Fruit fly (Drosophila melanogaster): ENCODE results near the gene Sfp24C1.

Sfp24C1 gene

dm6 chr2L:3657349-3658142, 42.9 kb upstream of the Sfp24C1 start (continued):
- no peak for TF ChIP-seq shn (GFP tag; optimal IDR thresholded peaks at IDR 0.05)
- TF ChIP-seq CG11560 (tag; IDR thresholded peaks at IDR 0.05), result no peak
- TF ChIP-seq Deaf1 (tag; optimal IDR thresholded peaks at IDR 0.05), result peak; percentile 5
- TF ChIP-seq pita (GFP tag; optimal IDR thresholded peaks at IDR 0.05), result peak; percentile 66
- TF ChIP-seq CG13296 (GFP tag; optimal IDR thresholded peaks at IDR 0.05), result no peak
- no peak for TF ChIP-seq sens-2 (GFP tag; IDR thresholded peaks at IDR 0.05)
- TF ChIP-seq CG10462 (GFP tag; optimal IDR thresholded peaks at IDR 0.05), result no peak
- TF ChIP-seq CG9609 (GFP tag; optimal IDR thresholded peaks at IDR 0.05), result no peak
- TF ChIP-seq CG33213 (GFP tag; optimal IDR thresholded peaks at IDR 0.05), result peak; percentile 86
- peak; percentile 52 for TF ChIP-seq CG9876 (GFP tag; optimal IDR thresholded peaks at IDR 0.05)
- peak; percentile 30 for TF ChIP-seq mam (GFP tag; optimal IDR thresholded peaks at IDR 0.05)
- peak; percentile 35 for TF ChIP-seq CG12155 (GFP tag; optimal IDR thresholded peaks at IDR 0.05)
- TF ChIP-seq CG14667 (GFP tag; IDR thresholded peaks at IDR 0.05), result no peak
- TF ChIP-seq CG17186 (GFP tag; optimal IDR thresholded peaks at IDR 0.05), result no peak
- peak; percentile 32 for TF ChIP-seq Sox102F (GFP tag; optimal IDR thresholded peaks at IDR 0.05)
- peak; percentile 49 for TF ChIP-seq grau (tag; optimal IDR thresholded peaks at IDR 0.05)
- no peak for TF ChIP-seq CG2129 (GFP tag; IDR thresholded peaks at IDR 0.05; ENCODE audit: partially characterized antibody)
- no peak for TF ChIP-seq CG7786 (GFP tag; optimal IDR thresholded peaks at IDR 0.05)
- TF ChIP-seq CG7271 (tag; optimal IDR thresholded peaks at IDR 0.05), result no peak
- peak; percentile 21 for TF ChIP-seq vfl (GFP tag; optimal IDR thresholded peaks at IDR 0.05)
- no peak for TF ChIP-seq CG3726 (GFP tag; IDR thresholded peaks at IDR 0.05)
- no peak; the same call in 1 of the 2 replicates for TF ChIP-seq tna (GFP tag; IDR thresholded peaks at IDR 0.05; ENCODE audit: partially characterized antibody)
- TF ChIP-seq gce (GFP tag; IDR thresholded peaks at IDR 0.05), result peak; percentile 53; the same call in 1 of the 3 replicates
- no peak for TF ChIP-seq cwo (GFP tag; optimal IDR thresholded peaks at IDR 0.05)
- TF ChIP-seq gt (GFP tag; IDR thresholded peaks at IDR 0.05), result no peak
- peak; percentile 10 for TF ChIP-seq tap (tag; optimal IDR thresholded peaks at IDR 0.05)
- no peak for TF ChIP-seq exex (tag; optimal IDR thresholded peaks at IDR 0.05)
- no peak for TF ChIP-seq CkIIα-i1 (GFP tag; IDR thresholded peaks at IDR 0.05)
- TF ChIP-seq lbe (GFP tag; optimal IDR thresholded peaks at IDR 0.05), result peak; percentile 34
- TF ChIP-seq Lpt (GFP tag; optimal IDR thresholded peaks at IDR 0.05), result no peak
- peak; percentile 48; the same call in 1 of the 2 replicates for TF ChIP-seq NFAT (GFP tag; IDR thresholded peaks at IDR 0.05)
- TF ChIP-seq NfI (GFP tag; optimal IDR thresholded peaks at IDR 0.05), result peak; percentile 59
- TF ChIP-seq stc (GFP tag; IDR thresholded peaks at IDR 0.05), result 0 out of 2 replicates have a peak, but pooled peaks have one; percentile 17
- no peak for TF ChIP-seq CG2889 (GFP tag; IDR thresholded peaks at IDR 0.05)
- peak; percentile 34 for TF ChIP-seq CG7556 (GFP tag; optimal IDR thresholded peaks at IDR 0.05)
- TF ChIP-seq Lhr (GFP tag; optimal IDR thresholded peaks at IDR 0.05), result peak; percentile 80
- TF ChIP-seq CG16813 (GFP tag; IDR thresholded peaks at IDR 0.05; ENCODE audit: partially characterized antibody), result peak; percentile 62
- TF ChIP-seq Hand (GFP tag; optimal IDR thresholded peaks at IDR 0.05), result no peak
- TF ChIP-seq lilli (GFP tag; optimal IDR thresholded peaks at IDR 0.05), result peak; percentile 32
- TF ChIP-seq CG13424 (tag; optimal IDR thresholded peaks at IDR 0.05), result peak; percentile 12
- TF ChIP-seq Nf-YB (GFP tag; optimal IDR thresholded peaks at IDR 0.05), result peak; percentile 86
- TF ChIP-seq CoRest (tag; optimal IDR thresholded peaks at IDR 0.05), result peak; percentile 58
- no peak for TF ChIP-seq CG17802 (tag; optimal IDR thresholded peaks at IDR 0.05)
- TF ChIP-seq luna (GFP tag; optimal IDR thresholded peaks at IDR 0.05), result no peak
- no peak for TF ChIP-seq hkb (optimal IDR thresholded peaks at IDR 0.05)
- peak; percentile 34; the same call in 1 of the 2 replicates for TF ChIP-seq hkb (GFP tag; IDR thresholded peaks at IDR 0.05)
- peak in 1 of 2 experiments; percentile 39 for TF ChIP-seq bsh (GFP tag; optimal IDR thresholded peaks at IDR 0.05)
- peak; percentile 68 for TF ChIP-seq vvl (GFP tag; IDR thresholded peaks at IDR 0.05)
- TF ChIP-seq Blimp-1 (GFP tag; optimal IDR thresholded peaks at IDR 0.05), result peak; percentile 55
